Worm (Caenorhabditis elegans): Measurements from ENCODE around the gene flad-1.

Gene flad-1

ce11 chrII:9940430-9940829 lies 3.5 kb upstream of the flad-1 start, which contains the start of gene ufd-3 (continued):
- TF ChIP-seq K12H6.12 (tag; optimal IDR thresholded peaks at IDR 0.05) (peak; percentile 72), F49E8.2 (tag; optimal IDR thresholded peaks at IDR 0.05; ENCODE audit: insufficient read depth) (no peak), nhr-80 (tag; optimal IDR thresholded peaks at IDR 0.05) (peak; percentile 33), unc-62 (GFP tag; optimal IDR thresholded peaks at IDR 0.05) (no peak), B0019.2 (GFP tag; conservative IDR thresholded peaks at IDR 0.05) (no peak), T07F8.4 (tag; optimal IDR thresholded peaks at IDR 0.05) (no peak), nhr-179 (tag; optimal IDR thresholded peaks at IDR 0.05) (no peak), rcor-1 (GFP tag; IDR thresholded peaks at IDR 0.05) (peak; percentile 64; the same call in 1 of the 2 replicates), T26A5.8 (tag; optimal IDR thresholded peaks at IDR 0.05) (no peak), mes-4 (tag; optimal IDR thresholded peaks at IDR 0.05) (no peak), lsl-1 (GFP tag; optimal IDR thresholded peaks at IDR 0.05) (peak; percentile 54), let-526 (GFP tag; IDR thresholded peaks at IDR 0.05) (no peak; the same call in 1 of the 2 replicates), F33H1.4 (GFP tag; IDR thresholded peaks at IDR 0.05) (peak; percentile 43; the same call in 1 of the 2 replicates), pha-4 (tag; optimal IDR thresholded peaks at IDR 0.05) (peak; percentile 78), nfya-1 (tag; optimal IDR thresholded peaks at IDR 0.05; ENCODE audit: borderline replicate concordance, insufficient read depth) (no peak), hsf-1 (GFP tag; IDR thresholded peaks at IDR 0.05) (no peak; the same call in 1 of the 2 replicates), him-1 (tag; optimal IDR thresholded peaks at IDR 0.05) (peak; percentile 46), F39B2.1 (GFP tag; IDR thresholded peaks at IDR 0.05) (no peak), sea-2 (GFP tag; IDR thresholded peaks at IDR 0.05) (no peak), hlh-26 (GFP tag; conservative IDR thresholded peaks at IDR 0.05) (no peak), cebp-2 (GFP tag; IDR thresholded peaks at IDR 0.05) (no peak), nfya-2 (GFP tag; IDR thresholded peaks at IDR 0.05) (0 out of 2 replicates have a peak, but pooled peaks have one; percentile 45), somi-1 (GFP tag; optimal IDR thresholded peaks at IDR 0.05) (peak; percentile 51), ets-4 (GFP tag; optimal IDR thresholded peaks at IDR 0.05) (no peak), Y53G8AR.9 (GFP tag; conservative IDR thresholded peaks at IDR 0.05) (no peak), madf-8 (GFP tag; conservative IDR thresholded peaks at IDR 0.05) (peak; percentile 33; the same call in 1 of the 2 replicates), C17E4.6 (GFP tag; IDR thresholded peaks at IDR 0.05) (0 out of 2 replicates have a peak, but pooled peaks have one; percentile 36), ceh-27 (GFP tag; optimal IDR thresholded peaks at IDR 0.05) (peak; percentile 90), B0261.1 (tag; optimal IDR thresholded peaks at IDR 0.05) (no peak), F23B12.7 (tag; optimal IDR thresholded peaks at IDR 0.05; ENCODE audit: insufficient read depth) (peak; percentile 64), chd-7 (tag; optimal IDR thresholded peaks at IDR 0.05) (no peak), ztf-28 (GFP tag; IDR thresholded peaks at IDR 0.05) (no peak), lag-1 (GFP tag; IDR thresholded peaks at IDR 0.05) (no peak), zim-3 (tag; optimal IDR thresholded peaks at IDR 0.05) (no peak), ceh-100 (GFP tag; IDR thresholded peaks at IDR 0.05) (peak; percentile 58), snpc-1.1 (tag; optimal IDR thresholded peaks at IDR 0.05; ENCODE audit: insufficient read depth) (no peak), egrh-3 (GFP tag; IDR thresholded peaks at IDR 0.05) (no peak), pbrm-1 (GFP tag; IDR thresholded peaks at IDR 0.05) (peak; percentile 54; the same call in 1 of the 2 replicates), rpc-1 (optimal IDR thresholded peaks at IDR 0.05) (no peak), rpc-1 (tag; optimal IDR thresholded peaks at IDR 0.05) (no peak), fkh-3 (tag; optimal IDR thresholded peaks at IDR 0.05) (no peak), mcd-1 (GFP tag; IDR thresholded peaks at IDR 0.05) (peak; percentile 72), ztf-22 (GFP tag; optimal IDR thresholded peaks at IDR 0.05) (no peak), sdz-38 (tag; optimal IDR thresholded peaks at IDR 0.05) (no peak), snpc-1.3 (tag; optimal IDR thresholded peaks at IDR 0.05; ENCODE audit: insufficient read depth) (peak; percentile 29), attf-6 (GFP tag; IDR thresholded peaks at IDR 0.05) (0 out of 2 replicates have a peak, but pooled peaks have one; percentile 22), ceh-91 (GFP tag; IDR thresholded peaks at IDR 0.05) (peak; percentile 19; the same call in 1 of the 2 replicates), lin-40 (tag; optimal IDR thresholded peaks at IDR 0.05) (no peak)
